Worm (Caenorhabditis elegans): Measurements from ENCODE around the gene T05A8.1.

ce11 chrII:2741405-2741804, 31.6 kb upstream of the T05A8.1 start:
- TF ChIP-seq ztf-11 (tag; optimal IDR thresholded peaks at IDR 0.05), result no peak
- no peak for TF ChIP-seq nhr-11 (tag; optimal IDR thresholded peaks at IDR 0.05)
- no peak for TF ChIP-seq ztf-4 (tag; optimal IDR thresholded peaks at IDR 0.05)
- TF ChIP-seq fkh-10 (GFP tag; optimal IDR thresholded peaks at IDR 0.05), result no peak
- TF ChIP-seq pqm-1 (tag; optimal IDR thresholded peaks at IDR 0.05), result no peak
- TF ChIP-seq aly-2 (tag; optimal IDR thresholded peaks at IDR 0.05), result no peak
- no peak for TF ChIP-seq nhr-76 (tag; optimal IDR thresholded peaks at IDR 0.05)
- no peak for TF ChIP-seq fos-1 (tag; optimal IDR thresholded peaks at IDR 0.05)
- no peak for TF ChIP-seq elt-2 (tag; optimal IDR thresholded peaks at IDR 0.05)
- TF ChIP-seq snpc-4 (tag; optimal IDR thresholded peaks at IDR 0.05), result no peak
- no peak for TF ChIP-seq nhr-77 (tag; optimal IDR thresholded peaks at IDR 0.05)
- TF ChIP-seq zag-1 (tag; optimal IDR thresholded peaks at IDR 0.05), result no peak
- no peak for TF ChIP-seq skn-1 (tag; optimal IDR thresholded peaks at IDR 0.05)
